Worm (Caenorhabditis elegans) whole organism, mixed stage, embryonic: Measurements from ENCODE around the gene tbx-39.
A peak's percentile ranks its signal among the peaks of the same experiment; 100 is the strongest.

Experiments
- bed-3 ChIP-seq: fragments of 200-800 bp; sonication (Bioruptor generic); optimal IDR thresholded peaks from 3 replicates; lab custom pipeline; 2018; ENCODE audit warnings: mild to moderate bottlenecking, missing genetic modification characterization, moderate library complexity, missing compliant biosample characterization
- blmp-1 ChIP-seq: fragments of 150-350 bp; optimal IDR thresholded peaks from 2 replicates; lab custom pipeline; 2014; ENCODE audit warnings: missing biosample characterization, missing genetic modification characterization
- cnd-1 ChIP-seq: fragments of 200-800 bp; sonication (Bioruptor generic); optimal IDR thresholded peaks from 2 replicates; lab custom pipeline; 2018; ENCODE audit warnings: mild to moderate bottlenecking, missing genetic modification characterization, missing compliant biosample characterization
- elt-1 ChIP-seq: sonication (generic microtip); optimal IDR thresholded peaks from 2 replicates; lab custom pipeline; 2017; ENCODE audit warnings: missing genetic modification characterization, mild to moderate bottlenecking, missing compliant biosample characterization, antibody characterized with exemption, moderate library complexity, borderline replicate concordance; ENCODE audit not compliant: insufficient read depth
- elt-3 ChIP-seq: fragments of 150-350 bp; optimal IDR thresholded peaks from 2 replicates; lab custom pipeline; 2014; ENCODE audit warnings: missing biosample characterization, missing genetic modification characterization
- hlh-1 ChIP-seq: fragments of 150-350 bp; optimal IDR thresholded peaks from 2 replicates; lab custom pipeline; 2014; ENCODE audit warnings: missing biosample characterization, missing genetic modification reagents, missing genetic modification characterization
- lin-13 ChIP-seq: fragments of 150-350 bp; optimal IDR thresholded peaks from 2 replicates; lab custom pipeline; 2014; ENCODE audit warnings: missing biosample characterization, missing genetic modification characterization
- lsy-2 ChIP-seq: fragments of 150-350 bp; optimal IDR thresholded peaks from 2 replicates; lab custom pipeline; 2014; ENCODE audit warnings: missing biosample characterization, missing genetic modification characterization
- mep-1 ChIP-seq: fragments of 150-350 bp; optimal IDR thresholded peaks from 2 replicates; lab custom pipeline; 2017; ENCODE audit warnings: missing biosample characterization, missing genetic modification reagents, missing genetic modification characterization, inconsistent platforms
- nhr-12 ChIP-seq: fragments of 150-350 bp; optimal IDR thresholded peaks from 2 replicates; lab custom pipeline; 2014; ENCODE audit warnings: missing biosample characterization, missing genetic modification characterization
- sptf-1 ChIP-seq: sonication (generic microtip); optimal IDR thresholded peaks from 2 replicates; lab custom pipeline; 2017; ENCODE audit warnings: mild to moderate bottlenecking, missing genetic modification characterization, moderate library complexity, missing compliant biosample characterization
- unc-62 ChIP-seq: fragments of 150-350 bp; optimal IDR thresholded peaks from 2 replicates; lab custom pipeline; 2014; ENCODE audit warnings: missing biosample characterization, missing genetic modification reagents, missing genetic modification characterization

ce11 chrIV:15289508-15289907 is 34.2 kb upstream of the tbx-39 start:
- no peak for TF ChIP-seq lsy-2
- TF ChIP-seq elt-3 (tag; lab: Kevin White, UChicago), result no peak
- peak; percentile 10 for TF ChIP-seq mep-1
- TF ChIP-seq unc-62 (GFP tag; lab: Kevin White, UChicago), result no peak
- no peak for TF ChIP-seq hlh-1 (tag; lab: Kevin White, UChicago)
- no peak for TF ChIP-seq sptf-1 (tag; lab: Kevin White, UChicago)
- TF ChIP-seq blmp-1 (tag; lab: Kevin White, UChicago), result no peak
- TF ChIP-seq nhr-12 (tag; lab: Kevin White, UChicago), result no peak
- TF ChIP-seq elt-1 (tag; lab: Kevin White, UChicago), result no peak
- TF ChIP-seq cnd-1 (tag; lab: Kevin White, UChicago), result no peak
- peak; percentile 15 for TF ChIP-seq bed-3 (GFP tag; lab: Kevin White, UChicago)
- TF ChIP-seq lin-13, result no peak
